Worm (Caenorhabditis elegans): ENCODE measurements around the gene F22B7.1.

The F22B7.1 gene

ce11 chrIII:8678371-8678770, 13.2 kb downstream of the F22B7.1 start (continued):
- no peak for TF ChIP-seq mdl-1 (tag; optimal IDR thresholded peaks at IDR 0.05)
- peak; percentile 85 for TF ChIP-seq ceh-20 (GFP tag; IDR thresholded peaks at IDR 0.05)
- peak; percentile 51 to 90 for TF ChIP-seq daf-16 (GFP tag; optimal IDR thresholded peaks at IDR 0.05)
- peak; percentile 53 for TF ChIP-seq daf-16 (tag; optimal IDR thresholded peaks at IDR 0.05)
- TF ChIP-seq ztf-7 (tag; optimal IDR thresholded peaks at IDR 0.05): peak; percentile 81
- TF ChIP-seq hlh-30 (tag; optimal IDR thresholded peaks at IDR 0.05; ENCODE audit: insufficient read depth): peak; percentile 72
- TF ChIP-seq egl-27 (tag; optimal IDR thresholded peaks at IDR 0.05): no peak
- no peak for TF ChIP-seq ceh-32 (tag; optimal IDR thresholded peaks at IDR 0.05; ENCODE audit: poor library complexity)
- TF ChIP-seq ces-1 (GFP tag; optimal IDR thresholded peaks at IDR 0.05): no peak
- TF ChIP-seq nhr-102 (tag; optimal IDR thresholded peaks at IDR 0.05): peak; percentile 75
- peak; percentile 0 for TF ChIP-seq fkh-10 (GFP tag; optimal IDR thresholded peaks at IDR 0.05)
- peak; percentile 92 for TF ChIP-seq lin-1 (GFP tag; IDR thresholded peaks at IDR 0.05)
- peak in 1 of 2 experiments; percentile 93 for TF ChIP-seq unc-62 (GFP tag; optimal IDR thresholded peaks at IDR 0.05 in 1 of 2)
- no peak for TF ChIP-seq unc-62 (tag; optimal IDR thresholded peaks at IDR 0.05)
- TF ChIP-seq F37D6.2 (tag; optimal IDR thresholded peaks at IDR 0.05): peak; percentile 50
- peak; percentile 97 for TF ChIP-seq egl-43 (GFP tag; IDR thresholded peaks at IDR 0.05)
- no peak for TF ChIP-seq ceh-62 (tag; optimal IDR thresholded peaks at IDR 0.05)
- TF ChIP-seq nhr-77 (tag; optimal IDR thresholded peaks at IDR 0.05): no peak
- no peak for TF ChIP-seq nhr-10 (tag; optimal IDR thresholded peaks at IDR 0.05)
- TF ChIP-seq unc-39 (tag; optimal IDR thresholded peaks at IDR 0.05): no peak
- peak; percentile 81 for TF ChIP-seq Y48G9A.11 (GFP tag; IDR thresholded peaks at IDR 0.05)
- peak; percentile 43 for TF ChIP-seq spr-1 (tag; optimal IDR thresholded peaks at IDR 0.05)
- TF ChIP-seq ceh-82 (tag; optimal IDR thresholded peaks at IDR 0.05): no peak
- TF ChIP-seq daf-19 (GFP tag; conservative IDR thresholded peaks at IDR 0.05): peak; percentile 72
- TF ChIP-seq sdz-12 (GFP tag; optimal IDR thresholded peaks at IDR 0.05): peak; percentile 84
- peak; percentile 87 for TF ChIP-seq tra-1 (GFP tag; IDR thresholded peaks at IDR 0.05)
- peak; percentile 54 for TF ChIP-seq spr-3 (GFP tag; optimal IDR thresholded peaks at IDR 0.05)
- peak; percentile 91 for TF ChIP-seq madf-9 (GFP tag; conservative IDR thresholded peaks at IDR 0.05)
- peak; percentile 71 for TF ChIP-seq gei-8 (GFP tag; optimal IDR thresholded peaks at IDR 0.05)
- TF ChIP-seq php-3 (GFP tag; IDR thresholded peaks at IDR 0.05): peak; percentile 72
- TF ChIP-seq duxl-1 (tag; optimal IDR thresholded peaks at IDR 0.05; ENCODE audit: poor library complexity): peak; percentile 85
- peak; percentile 46 for TF ChIP-seq hlh-11 (tag; optimal IDR thresholded peaks at IDR 0.05)
- TF ChIP-seq nhr-25 (tag; optimal IDR thresholded peaks at IDR 0.05; ENCODE audit: borderline replicate concordance, insufficient read depth): no peak
- TF ChIP-seq madf-5 (GFP tag; IDR thresholded peaks at IDR 0.05): peak; percentile 86 to 89; a peak in 3 of 4 replicates
- TF ChIP-seq mdt-29 (GFP tag; IDR thresholded peaks at IDR 0.05): peak; percentile 57; the same call in 1 of the 2 replicates
- peak; percentile 80 for TF ChIP-seq snpc-1.2 (GFP tag; IDR thresholded peaks at IDR 0.05)
- no peak for TF ChIP-seq nhr-76 (tag; optimal IDR thresholded peaks at IDR 0.05)
- peak; percentile 39 for TF ChIP-seq nhr-11 (tag; optimal IDR thresholded peaks at IDR 0.05)
- no peak for TF ChIP-seq ztf-11 (tag; optimal IDR thresholded peaks at IDR 0.05)
- TF ChIP-seq lin-38 (GFP tag; IDR thresholded peaks at IDR 0.05): peak; percentile 84
- peak; percentile 47 for TF ChIP-seq dmd-6 (GFP tag; IDR thresholded peaks at IDR 0.05)
- peak; percentile 30 for TF ChIP-seq nhr-6 (tag; optimal IDR thresholded peaks at IDR 0.05)
- TF ChIP-seq arid-1 (GFP tag; conservative IDR thresholded peaks at IDR 0.05): peak; percentile 90
- peak; percentile 65; the same call in 1 of the 2 replicates for TF ChIP-seq lin-29 (GFP tag; IDR thresholded peaks at IDR 0.05)
- peak; percentile 58 for TF ChIP-seq dve-1 (tag; optimal IDR thresholded peaks at IDR 0.05; ENCODE audit: insufficient read depth)
- peak; percentile 72 for TF ChIP-seq rbr-2 (tag; optimal IDR thresholded peaks at IDR 0.05)
- peak; percentile 24 for TF ChIP-seq zfp-2 (tag; optimal IDR thresholded peaks at IDR 0.05)

Measured in whole organism, L4 larva.